Fruit fly (Drosophila melanogaster): ENCODE results near the gene retm.

The retm gene

DNA sequence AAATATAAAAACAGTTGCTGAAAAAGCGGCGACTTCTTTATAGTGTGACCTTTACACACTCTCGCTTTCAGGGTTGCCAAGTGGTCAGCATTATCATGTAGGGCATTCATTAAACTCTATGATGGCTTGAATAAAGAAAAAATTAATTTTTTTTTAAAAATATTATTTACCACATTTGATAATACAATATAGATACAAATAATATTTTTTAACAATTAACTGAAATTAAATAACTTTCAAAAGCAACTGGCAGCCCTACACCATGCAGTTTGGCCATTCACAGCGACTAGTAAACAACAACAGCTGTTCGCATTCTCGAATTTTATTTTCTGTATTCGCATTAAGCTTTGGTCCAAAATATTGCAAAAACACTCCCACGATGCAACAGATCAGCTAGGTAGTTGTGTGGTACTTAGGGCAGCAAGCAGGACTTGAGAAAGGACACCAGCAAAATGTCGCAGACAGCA is 35.1 kb upstream of the retm start, which contains the start of the genes Phf5a and CG31638 (continued):
- TF ChIP-seq CG6163 (GFP tag; IDR thresholded peaks at IDR 0.05) (no peak), salr (GFP tag; optimal IDR thresholded peaks at IDR 0.05) (no peak), net (GFP tag; optimal IDR thresholded peaks at IDR 0.05) (no peak), fd59A (GFP tag; optimal IDR thresholded peaks at IDR 0.05) (peak; percentile 48), ss (GFP tag; optimal IDR thresholded peaks at IDR 0.05) (no peak), CG11902 (GFP tag; optimal IDR thresholded peaks at IDR 0.05) (peak; percentile 56), CG3919 (GFP tag; optimal IDR thresholded peaks at IDR 0.05) (peak; percentile 53), spab (GFP tag; optimal IDR thresholded peaks at IDR 0.05) (peak; percentile 77), Sox15 (GFP tag; optimal IDR thresholded peaks at IDR 0.05) (no peak), lz (GFP tag; optimal IDR thresholded peaks at IDR 0.05) (peak; percentile 92), Smox (GFP tag; optimal IDR thresholded peaks at IDR 0.05) (no peak), Eip78C (GFP tag) (peak; percentile 78), CG16779 (tag; optimal IDR thresholded peaks at IDR 0.05) (no peak), dac (GFP tag; optimal IDR thresholded peaks at IDR 0.05) (peak; percentile 90)

DNA sequence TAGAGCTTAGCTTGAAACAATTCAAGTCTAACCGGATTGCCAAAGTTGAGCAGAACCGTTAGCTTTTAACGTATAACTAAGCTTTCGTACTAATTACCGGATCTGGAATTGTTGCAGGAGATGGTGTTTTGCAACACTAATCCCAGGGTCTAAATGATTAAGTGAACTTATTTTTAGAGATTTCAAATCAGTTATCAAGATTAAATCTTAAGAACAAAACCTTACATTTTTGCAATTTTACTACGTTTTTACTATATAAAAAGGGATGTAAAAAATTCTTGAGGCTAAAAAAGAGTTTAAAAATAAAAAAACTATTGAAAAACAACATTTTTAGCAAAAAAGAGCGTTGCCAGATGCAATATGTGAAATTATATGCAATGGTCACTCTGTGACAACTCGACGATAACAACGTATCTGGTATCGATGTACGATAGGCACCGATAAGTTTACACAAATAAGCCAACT is 33.0 kb upstream of the retm start, which contains the start of the genes KFase and epsilonCOP:
Gene KFase, minus strand, starts transcription at position 81 of the 465 bp plus-strand sequence.
Gene epsilonCOP, plus strand, starts transcription at position 415 of the 465 bp plus-strand sequence.
- TF ChIP-seq salr (GFP tag; optimal IDR thresholded peaks at IDR 0.05) (no peak), Eip78C (GFP tag) (peak; percentile 84), Sox14 (GFP tag; optimal IDR thresholded peaks at IDR 0.05) (no peak), CG8319 (GFP tag; optimal IDR thresholded peaks at IDR 0.05) (no peak), CG6792 (GFP tag; optimal IDR thresholded peaks at IDR 0.05) (peak; percentile 22), ss (GFP tag; optimal IDR thresholded peaks at IDR 0.05) (no peak), Lpt (GFP tag; optimal IDR thresholded peaks at IDR 0.05) (no peak), CG34406 (GFP tag; optimal IDR thresholded peaks at IDR 0.05) (peak; percentile 41), Hr4 (GFP tag; optimal IDR thresholded peaks at IDR 0.05) (no peak), CG3919 (GFP tag; optimal IDR thresholded peaks at IDR 0.05) (peak; percentile 67), vri (GFP tag; optimal IDR thresholded peaks at IDR 0.05) (no peak), CG8632 (GFP tag; optimal IDR thresholded peaks at IDR 0.05) (peak; percentile 2), Sox102F (GFP tag; optimal IDR thresholded peaks at IDR 0.05) (no peak), Hr38 (GFP tag; optimal IDR thresholded peaks at IDR 0.05) (no peak), Blimp-1 (GFP tag; optimal IDR thresholded peaks at IDR 0.05) (no peak), Eip75B (GFP tag; optimal IDR thresholded peaks at IDR 0.05) (no peak), Gug (GFP tag; IDR thresholded peaks at IDR 0.05) (no peak), Met (GFP tag; optimal IDR thresholded peaks at IDR 0.05) (no peak), pdm3 (GFP tag; optimal IDR thresholded peaks at IDR 0.05) (peak; percentile 57), CG6276 (GFP tag; optimal IDR thresholded peaks at IDR 0.05) (no peak), CG7368 (GFP tag; optimal IDR thresholded peaks at IDR 0.05) (no peak), acj6 (GFP tag; optimal IDR thresholded peaks at IDR 0.05) (no peak), achi (GFP tag; optimal IDR thresholded peaks at IDR 0.05) (peak; percentile 36), CG4318 (GFP tag; optimal IDR thresholded peaks at IDR 0.05) (no peak), CG1621 (tag; optimal IDR thresholded peaks at IDR 0.05) (peak; percentile 31), Smox (GFP tag; optimal IDR thresholded peaks at IDR 0.05) (no peak), OdsH (GFP tag; optimal IDR thresholded peaks at IDR 0.05) (peak; percentile 59), esn (GFP tag; optimal IDR thresholded peaks at IDR 0.05) (peak; percentile 63), Sox15 (GFP tag; optimal IDR thresholded peaks at IDR 0.05) (peak; percentile 8), CG9139 (GFP tag; optimal IDR thresholded peaks at IDR 0.05) (no peak), Ets21C (GFP tag; optimal IDR thresholded peaks at IDR 0.05) (peak; percentile 23), lz (GFP tag; optimal IDR thresholded peaks at IDR 0.05) (peak; percentile 47), cyc (GFP tag; optimal IDR thresholded peaks at IDR 0.05) (peak; percentile 64), Eip93F (GFP tag; optimal IDR thresholded peaks at IDR 0.05) (no peak), CG32006 (GFP tag; optimal IDR thresholded peaks at IDR 0.05) (peak; percentile 19), CG11294 (GFP tag; IDR thresholded peaks at IDR 0.05) (no peak), CG16779 (tag; optimal IDR thresholded peaks at IDR 0.05) (no peak), CG15336 (GFP tag; IDR thresholded peaks at IDR 0.05) (no peak), fkh (GFP tag; optimal IDR thresholded peaks at IDR 0.05) (peak; percentile 69), topi (GFP tag; optimal IDR thresholded peaks at IDR 0.05) (peak; percentile 45), dac (GFP tag; optimal IDR thresholded peaks at IDR 0.05) (no peak), CG6163 (GFP tag; IDR thresholded peaks at IDR 0.05) (0 out of 3 replicates have a peak, but pooled peaks have one; percentile 47), net (GFP tag; optimal IDR thresholded peaks at IDR 0.05) (no peak), CG31627 (GFP tag; optimal IDR thresholded peaks at IDR 0.05) (peak; percentile 50), fd85E (GFP tag; optimal IDR thresholded peaks at IDR 0.05) (no peak), CG6854 (GFP tag; optimal IDR thresholded peaks at IDR 0.05) (no peak)
